Worm (Caenorhabditis elegans): Measurements from ENCODE around the gene M02D8.2.

M02D8.2 gene

DNA sequence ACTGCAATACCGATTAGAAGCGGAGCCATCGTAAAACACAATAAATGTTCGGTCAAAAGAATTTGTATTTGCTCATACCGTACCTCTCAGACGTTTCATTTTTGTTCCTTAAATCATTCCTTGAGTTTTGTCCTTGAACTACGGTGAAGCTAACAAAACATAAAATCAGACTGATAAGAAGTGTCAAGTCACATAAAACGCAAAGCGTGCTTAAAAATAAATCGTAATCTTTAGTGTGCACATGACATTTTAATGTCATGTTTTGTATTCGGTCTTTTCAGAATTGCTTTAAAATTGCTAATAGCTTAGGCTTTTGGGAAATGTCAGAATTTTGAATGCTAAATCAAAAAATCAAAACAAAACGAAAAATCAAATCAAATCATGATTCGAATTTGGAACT, 26.8 kb upstream of the M02D8.2 start (continued):
- TF ChIP-seq lin-15B (tag; optimal IDR thresholded peaks at IDR 0.05) (no peak), ztf-7 (tag; optimal IDR thresholded peaks at IDR 0.05) (peak; percentile 2), skn-1 (tag; optimal IDR thresholded peaks at IDR 0.05) (no peak), nhr-102 (tag; optimal IDR thresholded peaks at IDR 0.05) (peak; percentile 0), hif-1 (tag; optimal IDR thresholded peaks at IDR 0.05) (no peak), daf-16 (GFP tag; optimal IDR thresholded peaks at IDR 0.05) (no peak), daf-16 (tag; optimal IDR thresholded peaks at IDR 0.05) (peak; percentile 71)

DNA sequence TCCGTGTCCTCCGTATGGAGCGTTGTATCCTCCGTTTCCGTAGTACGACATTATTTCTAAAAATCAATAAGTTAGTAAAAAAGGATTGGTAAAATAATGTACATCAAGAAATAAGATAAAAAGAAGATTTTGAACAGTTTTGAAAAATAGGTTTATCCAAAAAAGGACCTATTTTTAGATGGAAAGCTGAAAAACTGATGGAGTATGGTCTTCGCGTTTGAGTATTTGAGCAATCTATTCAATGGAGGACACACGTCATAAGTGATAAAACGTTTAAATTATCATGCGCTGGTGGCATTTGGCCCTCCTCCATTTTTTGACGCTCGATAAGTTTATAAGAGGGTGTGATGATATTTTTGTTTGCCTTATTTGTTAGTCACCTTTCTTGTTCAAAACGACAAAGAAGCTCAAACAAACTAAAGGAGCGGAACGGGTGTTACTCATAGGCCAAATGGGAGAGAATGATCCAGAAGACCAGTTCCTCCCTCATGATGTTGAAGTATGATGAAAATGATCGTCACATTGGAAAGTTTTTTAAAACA, 25.6 kb upstream of the M02D8.2 start, which contains the start of gene F53A9.6:
Gene F53A9.6, minus strand, starts transcription at position 51 of the 542 bp plus-strand sequence.
- TF ChIP-seq F26F4.8 (GFP tag; conservative IDR thresholded peaks at IDR 0.05) (no peak), pha-4 (GFP tag; IDR thresholded peaks at IDR 0.05) (no peak), pha-4 (tag; optimal IDR thresholded peaks at IDR 0.05) (no peak), madf-9 (GFP tag; conservative IDR thresholded peaks at IDR 0.05) (no peak), dve-1 (tag; optimal IDR thresholded peaks at IDR 0.05; ENCODE audit: insufficient read depth) (peak; percentile 79), unc-62 (GFP tag; optimal IDR thresholded peaks at IDR 0.05 in 1 of 2) (peak in 1 of 2 experiments; percentile 78), unc-62 (tag; optimal IDR thresholded peaks at IDR 0.05) (no peak), nhr-6 (tag; optimal IDR thresholded peaks at IDR 0.05) (peak; percentile 86), unc-130 (GFP tag; optimal IDR thresholded peaks at IDR 0.05) (no peak), daf-16 (GFP tag; optimal IDR thresholded peaks at IDR 0.05) (no peak), daf-16 (tag; optimal IDR thresholded peaks at IDR 0.05) (peak; percentile 47), lin-1 (GFP tag; IDR thresholded peaks at IDR 0.05) (no peak), zip-11 (GFP tag; IDR thresholded peaks at IDR 0.05) (no peak), ceh-44 (GFP tag; IDR thresholded peaks at IDR 0.05) (no peak), zag-1 (tag; optimal IDR thresholded peaks at IDR 0.05) (no peak), hlh-30 (tag; optimal IDR thresholded peaks at IDR 0.05; ENCODE audit: insufficient read depth) (peak; percentile 63), ceh-20 (GFP tag; IDR thresholded peaks at IDR 0.05) (no peak), hlh-11 (tag; optimal IDR thresholded peaks at IDR 0.05) (peak; percentile 40), mep-1 (tag; optimal IDR thresholded peaks at IDR 0.05) (peak; percentile 33), Y48G9A.11 (GFP tag; IDR thresholded peaks at IDR 0.05) (no peak), pqm-1 (tag; optimal IDR thresholded peaks at IDR 0.05) (peak; percentile 23), hmg-1.1 (GFP tag; IDR thresholded peaks at IDR 0.05) (no peak), Y5F2A.4 (GFP tag; optimal IDR thresholded peaks at IDR 0.05) (no peak), dmd-6 (GFP tag; IDR thresholded peaks at IDR 0.05) (peak; percentile 45; the same call in 1 of the 2 replicates), tag-97 (GFP tag; IDR thresholded peaks at IDR 0.05) (no peak), snpc-1.2 (GFP tag; IDR thresholded peaks at IDR 0.05) (no peak), mes-2 (tag; optimal IDR thresholded peaks at IDR 0.05; ENCODE audit: poor library complexity, severe bottlenecking) (peak; percentile 21)

DNA sequence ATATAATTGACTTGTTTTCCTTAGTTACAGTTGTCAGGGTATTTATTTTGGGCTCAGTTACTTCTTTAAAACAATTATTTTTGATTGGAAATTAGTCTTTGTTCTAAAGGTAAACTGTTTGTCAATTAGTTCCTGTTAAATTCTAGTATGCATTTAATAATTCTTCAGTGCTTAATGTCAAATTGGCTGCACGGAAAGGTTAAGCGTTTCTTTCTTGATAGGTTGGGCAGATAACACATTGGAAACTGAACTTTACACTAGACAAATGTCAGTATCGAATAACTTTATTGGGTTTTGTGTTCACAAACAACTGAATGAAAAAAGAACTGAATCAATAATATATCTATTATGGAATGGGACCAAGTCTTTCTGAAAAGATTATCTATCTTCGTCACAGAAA, 24.6 kb upstream of the M02D8.2 start:
- no peak for TF ChIP-seq lin-29 (GFP tag; IDR thresholded peaks at IDR 0.05)
- TF ChIP-seq nhr-41 (GFP tag; IDR thresholded peaks at IDR 0.05), result no peak
- TF ChIP-seq dmd-6 (GFP tag; IDR thresholded peaks at IDR 0.05), result peak; percentile 42
- no peak for TF ChIP-seq daf-16 (GFP tag; optimal IDR thresholded peaks at IDR 0.05)
- peak; percentile 66 for TF ChIP-seq daf-16 (tag; optimal IDR thresholded peaks at IDR 0.05)
- peak; percentile 42 for TF ChIP-seq dve-1 (tag; optimal IDR thresholded peaks at IDR 0.05; ENCODE audit: insufficient read depth)
- peak; percentile 16 for TF ChIP-seq aha-1 (tag)
- 0 out of 2 replicates have a peak, but pooled peaks have one; percentile 10 for TF ChIP-seq php-3 (GFP tag; IDR thresholded peaks at IDR 0.05)

DNA sequence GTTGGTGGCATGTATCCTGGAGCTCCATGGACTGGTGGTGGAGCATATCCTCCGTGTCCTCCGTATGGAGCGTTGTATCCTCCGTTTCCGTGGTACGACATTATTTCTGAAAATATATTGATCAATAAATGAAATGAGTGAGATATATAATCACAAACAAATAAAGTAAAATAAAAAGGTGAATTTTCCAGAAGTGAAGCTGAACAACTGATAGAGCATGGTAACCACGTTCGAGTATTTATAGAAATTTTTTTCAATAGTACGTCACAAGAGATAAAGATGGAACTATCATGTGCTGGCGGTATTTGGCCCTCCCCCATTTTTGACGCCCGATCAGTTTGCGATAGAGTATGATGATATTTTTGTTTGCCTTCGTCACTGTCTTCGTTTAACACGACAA, 22.7 kb upstream of the M02D8.2 start, which contains the start of gene F53A9.7:
Gene F53A9.7, minus strand, starts transcription at position 101 of the 400 bp plus-strand sequence.
- TF ChIP-seq daf-19 (GFP tag; conservative IDR thresholded peaks at IDR 0.05), result no peak
- no peak for TF ChIP-seq zfp-2 (tag; optimal IDR thresholded peaks at IDR 0.05)
- no peak for TF ChIP-seq mxl-2 (GFP tag; conservative IDR thresholded peaks at IDR 0.05)
- TF ChIP-seq snpc-1.2 (GFP tag; IDR thresholded peaks at IDR 0.05), result no peak
- TF ChIP-seq ctbp-1 (GFP tag; IDR thresholded peaks at IDR 0.05), result no peak
- TF ChIP-seq nhr-237 (tag; optimal IDR thresholded peaks at IDR 0.05), result no peak
- TF ChIP-seq aha-1 (tag), result peak; percentile 25
- TF ChIP-seq dve-1 (tag; optimal IDR thresholded peaks at IDR 0.05; ENCODE audit: insufficient read depth), result peak; percentile 13
- peak in 1 of 2 experiments; percentile 60 for TF ChIP-seq unc-62 (GFP tag; optimal IDR thresholded peaks at IDR 0.05 in 1 of 2)
- TF ChIP-seq unc-62 (tag; optimal IDR thresholded peaks at IDR 0.05), result no peak
- TF ChIP-seq tra-1 (GFP tag; IDR thresholded peaks at IDR 0.05), result no peak
